Worm (Caenorhabditis elegans) whole organism, L4 larva: Measurements from ENCODE around the gene F52H3.11.
"Not testable (repeated sequence)": the region's sequence is repeated elsewhere in the genome, so short reads cannot be mapped to it uniquely, and the experiment has no call there.

Source experiments
- lin-39 ChIP-seq: fragments of 150-350 bp; optimal IDR thresholded peaks from 2 replicates; lab custom pipeline; 2014; ENCODE audit warnings: missing biosample characterization, missing genetic modification reagents, missing genetic modification characterization
- nhr-11 ChIP-seq: fragments of 150-350 bp; optimal IDR thresholded peaks from 2 replicates; lab custom pipeline; 2014; ENCODE audit warnings: missing biosample characterization, missing genetic modification characterization
- nhr-42 ChIP-seq: fragments of 200-800 bp; sonication (Bioruptor generic); IDR thresholded peaks from 2 replicates; pipeline ENCODE4 v1.3.6; 2022; ENCODE audit warnings: missing genetic modification characterization, missing compliant biosample characterization
- unc-39 ChIP-seq: sonication (generic microtip); optimal IDR thresholded peaks from 2 replicates; lab custom pipeline; 2017; ENCODE audit warnings: missing biosample characterization, missing genetic modification characterization
- zag-1 ChIP-seq: fragments of 150-350 bp; optimal IDR thresholded peaks from 2 replicates; lab custom pipeline; 2014; ENCODE audit warnings: missing biosample characterization, missing genetic modification characterization
- zip-2 ChIP-seq: fragments of 150-350 bp; optimal IDR thresholded peaks from 2 replicates; lab custom pipeline; 2014; ENCODE audit warnings: missing biosample characterization, missing genetic modification characterization
- ztf-11 ChIP-seq: fragments of 150-350 bp; optimal IDR thresholded peaks from 2 replicates; lab custom pipeline; 2014; ENCODE audit warnings: missing biosample characterization, missing genetic modification characterization

ce11 chrII:10006266-10006665, 38.7 kb downstream of the F52H3.11 start, which contains the start of gene ZK892.4:
- not testable (repeated sequence) for TF ChIP-seq zip-2; nhr-42 (GFP tag; lab: Robert Waterston, UW); nhr-11 (tag; lab: Kevin White, UChicago); ztf-11; zag-1; lin-39 (tag; lab: Kevin White, UChicago); unc-39 (tag; lab: Kevin White, UChicago)
